Worm (Caenorhabditis elegans): ENCODE measurements around the gene T02B11.9.
"Not testable (repeated sequence)": the region's sequence is repeated elsewhere in the genome, so short reads cannot be mapped to it uniquely, and the experiment has no call there.

T02B11.9 gene

DNA sequence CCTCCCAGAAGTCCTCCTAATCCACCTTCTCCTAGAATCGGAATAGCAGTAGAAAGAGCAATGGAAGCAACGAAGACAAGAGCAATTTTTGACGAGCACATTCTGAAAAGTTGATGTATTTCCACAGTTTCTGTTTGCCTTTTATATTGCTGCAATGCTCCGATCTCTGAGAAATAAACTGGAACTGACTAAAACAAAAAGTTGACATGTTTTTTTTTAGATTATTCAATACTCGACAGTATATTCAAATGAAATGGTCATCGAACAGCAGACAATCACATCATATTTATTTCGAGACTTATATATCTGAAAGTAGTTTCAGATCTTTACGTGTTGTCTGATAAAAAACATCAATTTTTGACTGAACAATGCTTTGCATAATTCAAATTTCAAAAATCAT, 14.4 kb downstream of the T02B11.9 start, which contains the start of gene srlf-21:
srlf-21 (minus strand) TSS at position 101 of the 400 bp plus-strand sequence.
- TF ChIP-seq nhr-25 (tag; optimal IDR thresholded peaks at IDR 0.05), result no peak
- no peak for TF ChIP-seq fkh-2 (tag; optimal IDR thresholded peaks at IDR 0.05)
- TF ChIP-seq fos-1 (tag; optimal IDR thresholded peaks at IDR 0.05), result no peak
- no peak for TF ChIP-seq mml-1 (tag; optimal IDR thresholded peaks at IDR 0.05)
- TF ChIP-seq pqm-1 (tag; optimal IDR thresholded peaks at IDR 0.05), result no peak
- no peak for TF ChIP-seq ceh-28 (tag; optimal IDR thresholded peaks at IDR 0.05)
- TF ChIP-seq lin-15B (tag; optimal IDR thresholded peaks at IDR 0.05), result no peak
- TF ChIP-seq hmg-11 (tag; optimal IDR thresholded peaks at IDR 0.05), result no peak
- TF ChIP-seq fkh-10 (GFP tag; optimal IDR thresholded peaks at IDR 0.05), result no peak
- TF ChIP-seq egl-5 (tag; optimal IDR thresholded peaks at IDR 0.05), result no peak
- no peak for TF ChIP-seq egl-27 (tag; optimal IDR thresholded peaks at IDR 0.05)
- TF ChIP-seq zag-1 (tag; optimal IDR thresholded peaks at IDR 0.05), result no peak
- TF ChIP-seq elt-3 (tag; optimal IDR thresholded peaks at IDR 0.05), result no peak
- TF ChIP-seq ama-1 (optimal IDR thresholded peaks at IDR 0.05), result no peak
- TF ChIP-seq mdl-1 (tag; optimal IDR thresholded peaks at IDR 0.05), result no peak
- TF ChIP-seq ceh-82 (tag; optimal IDR thresholded peaks at IDR 0.05), result no peak
- TF ChIP-seq snpc-4 (tag; optimal IDR thresholded peaks at IDR 0.05), result no peak
- TF ChIP-seq nhr-23 (tag; optimal IDR thresholded peaks at IDR 0.05), result no peak

- not testable (repeated sequence) for TF ChIP-seq nhr-11 (tag; optimal IDR thresholded peaks at IDR 0.05); unc-62 (GFP tag; optimal IDR thresholded peaks at IDR 0.05); aly-2 (tag; optimal IDR thresholded peaks at IDR 0.05)
Observed at ce11 chrV:890835-891234, 14.8 kb downstream of the T02B11.9 start, which contains the start of gene srlf-22. TSS of gene srlf-22 (plus strand) at chrV:891135.

ce11 chrV:893437-894018, 17.5 kb downstream of the T02B11.9 start, which contains the start of the genes srlf-23 and srlf-20:
TSS of gene srlf-23 (minus strand) at chrV:893537.
TSS of gene srlf-20 (plus strand) at chrV:893968.
- TF ChIP-seq tbx-2 (tag; optimal IDR thresholded peaks at IDR 0.05) (no peak), sea-2 (GFP tag; optimal IDR thresholded peaks at IDR 0.05) (no peak), ztf-11 (tag; optimal IDR thresholded peaks at IDR 0.05) (no peak)

ce11 chrV:899087-899486, 23.0 kb downstream of the T02B11.9 start, which contains the start of gene nas-32:
TSS of gene nas-32 (minus strand) at chrV:899187.
- TF ChIP-seq nhr-28 (tag; optimal IDR thresholded peaks at IDR 0.05) (no peak), zag-1 (tag; optimal IDR thresholded peaks at IDR 0.05) (no peak), nhr-11 (tag; optimal IDR thresholded peaks at IDR 0.05) (no peak), nhr-43 (tag; optimal IDR thresholded peaks at IDR 0.05; ENCODE audit: poor library complexity, severe bottlenecking) (no peak), mml-1 (tag; optimal IDR thresholded peaks at IDR 0.05) (no peak), ceh-82 (tag; optimal IDR thresholded peaks at IDR 0.05) (no peak), skn-1 (tag; optimal IDR thresholded peaks at IDR 0.05) (no peak), egl-5 (tag; optimal IDR thresholded peaks at IDR 0.05) (no peak), elt-3 (tag; optimal IDR thresholded peaks at IDR 0.05) (no peak)

- TF ChIP-seq ama-1 (optimal IDR thresholded peaks at IDR 0.05) (no peak), nhr-23 (tag; optimal IDR thresholded peaks at IDR 0.05) (peak; percentile 10), pqm-1 (tag; optimal IDR thresholded peaks at IDR 0.05) (peak; percentile 42), ZK546.5 (tag; optimal IDR thresholded peaks at IDR 0.05) (no peak), nhr-12 (tag; optimal IDR thresholded peaks at IDR 0.05) (no peak), nhr-25 (tag; optimal IDR thresholded peaks at IDR 0.05) (peak; percentile 30), nhr-43 (tag; optimal IDR thresholded peaks at IDR 0.05; ENCODE audit: poor library complexity, severe bottlenecking) (peak; percentile 52), nhr-76 (tag; optimal IDR thresholded peaks at IDR 0.05) (peak; percentile 31), mdl-1 (tag; optimal IDR thresholded peaks at IDR 0.05) (peak; percentile 51), lin-15B (tag; optimal IDR thresholded peaks at IDR 0.05) (peak; percentile 5), fkh-10 (GFP tag; optimal IDR thresholded peaks at IDR 0.05) (no peak), elt-2 (tag; optimal IDR thresholded peaks at IDR 0.05) (peak; percentile 59)
Observed at ce11 chrV:903460-903859, 27.4 kb downstream of the T02B11.9 start, which contains the start of gene fmo-5. TSS of gene fmo-5 (minus strand) at chrV:903665.

Measured in whole organism, L3 larva.